Worm (Caenorhabditis elegans): ENCODE data around the gene Y15E3A.4.

- TF ChIP-seq med-1 (GFP tag; optimal IDR thresholded peaks at IDR 0.05; ENCODE audit: insufficient read depth) (no peak), cog-1 (tag; optimal IDR thresholded peaks at IDR 0.05) (no peak), ztf-23 (GFP tag; IDR thresholded peaks at IDR 0.05) (no peak), flt-1 (GFP tag; IDR thresholded peaks at IDR 0.05) (no peak), klf-2 (GFP tag; conservative IDR thresholded peaks at IDR 0.05) (no peak), ztf-29 (GFP tag; IDR thresholded peaks at IDR 0.05) (no peak), ref-1 (GFP tag; conservative IDR thresholded peaks at IDR 0.05) (no peak), T22C8.4 (GFP tag; IDR thresholded peaks at IDR 0.05) (no peak), tab-1 (GFP tag; IDR thresholded peaks at IDR 0.05) (no peak)
Observed at ce11 chrX:15312681-15313080, 18.1 kb upstream of the Y15E3A.4 start.

Measured in whole organism, midembryonic.